Worm (Caenorhabditis elegans) whole organism, young adult: ENCODE measurements around the gene tag-151.

ENCODE experiments used
- B0019.2 ChIP-seq: fragments of 200-800 bp; sonication (Bioruptor generic); conservative IDR thresholded peaks from 2 replicates; pipeline ENCODE4 v1.3.6; 2022; ENCODE audit warnings: missing genetic modification reagents, missing genetic modification characterization, missing compliant biosample characterization
- B0035.1 ChIP-seq: sonication (generic microtip); optimal IDR thresholded peaks from 2 replicates; lab custom pipeline; 2016; ENCODE audit warnings: missing genetic modification characterization, mild to moderate bottlenecking, missing compliant biosample characterization, missing genotype, missing genetic modification reagents
- B0336.3 ChIP-seq: fragments of 200-800 bp; sonication (Bioruptor generic); IDR thresholded peaks from 2 replicates; pipeline ENCODE4 v1.3.6; 2022; ENCODE audit warnings: missing genetic modification characterization, missing compliant biosample characterization
- C17E4.6 ChIP-seq: fragments of 200-800 bp; sonication (Bioruptor generic); IDR thresholded peaks from 2 replicates; pipeline ENCODE4 v1.3.6; 2022; ENCODE audit warnings: missing genetic modification reagents, missing genetic modification characterization, missing compliant biosample characterization
- D2030.7 ChIP-seq: fragments of 200-800 bp; sonication (Bioruptor generic); IDR thresholded peaks from 2 replicates; pipeline ENCODE4 v1.3.6; 2022; ENCODE audit warnings: missing genetic modification reagents, missing genetic modification characterization, missing compliant biosample characterization
- F10E7.11 ChIP-seq: sonication (generic microtip); optimal IDR thresholded peaks from 2 replicates; lab custom pipeline; 2017; ENCODE audit warnings: mild to moderate bottlenecking, missing genetic modification characterization, moderate library complexity, missing compliant biosample characterization
- F22D6.2 ChIP-seq: sonication (generic microtip); optimal IDR thresholded peaks from 2 replicates; lab custom pipeline; 2016; ENCODE audit warnings: mild to moderate bottlenecking, missing genetic modification characterization, missing compliant biosample characterization
- F37B4.10 ChIP-seq: fragments of 200-800 bp; sonication (Bioruptor generic); IDR thresholded peaks from 2 replicates; pipeline ENCODE4 v1.3.6; 2022; ENCODE audit warnings: missing genetic modification characterization, missing compliant biosample characterization
- F49E8.2 ChIP-seq: sonication (generic microtip); optimal IDR thresholded peaks from 3 replicates; lab custom pipeline; 2017; ENCODE audit warnings: missing genetic modification characterization, mild to moderate bottlenecking, missing compliant biosample characterization, antibody characterized with exemption, moderate library complexity; ENCODE audit not compliant: insufficient read depth
- F57A8.1 ChIP-seq: fragments of 200-800 bp; sonication (Bioruptor generic); optimal IDR thresholded peaks from 2 replicates; lab custom pipeline; 2018; ENCODE audit warnings: mild to moderate bottlenecking, missing genetic modification characterization, moderate library complexity, missing compliant biosample characterization
- K12H6.12 ChIP-seq: fragments of 200-800 bp; sonication (Bioruptor generic); optimal IDR thresholded peaks from 2 replicates; lab custom pipeline; 2018; ENCODE audit warnings: mild to moderate bottlenecking, missing genetic modification characterization, missing compliant biosample characterization
- Y53F4B.3 ChIP-seq: fragments of 200-800 bp; sonication (Bioruptor generic); IDR thresholded peaks from 2 replicates; pipeline ENCODE4 v1.3.6; 2022; ENCODE audit warnings: missing genetic modification reagents, missing genetic modification characterization, missing compliant biosample characterization
- Y56A3A.18 ChIP-seq: fragments of 200-800 bp; sonication (Bioruptor generic); IDR thresholded peaks from 2 replicates; pipeline ENCODE4 v1.3.6; 2022; ENCODE audit warnings: missing genetic modification reagents, missing genetic modification characterization, missing compliant biosample characterization
- ama-1 ChIP-seq, 3 experiments: fragments of 150-350 bp in 1 of 3; sonication (generic microtip) in 2 of 3; optimal IDR thresholded peaks; 2 replicates each; lab custom pipeline; 2014 to 2018; ENCODE audit warnings: missing biosample characterization in 2 of 3, missing genetic modification characterization in 2 of 3, missing genetic modification reagents in 2 of 3
- aptf-2 ChIP-seq: fragments of 200-800 bp; sonication (Bioruptor generic); conservative IDR thresholded peaks from 2 replicates; pipeline ENCODE4 v1.3.6; 2022; ENCODE audit warnings: missing genetic modification reagents, missing genetic modification characterization, missing compliant biosample characterization
- aptf-3 ChIP-seq: fragments of 200-800 bp; sonication (Bioruptor generic); IDR thresholded peaks from 2 replicates; pipeline ENCODE4 v1.3.6; 2022; ENCODE audit warnings: missing genetic modification characterization, missing compliant biosample characterization
- athp-1 ChIP-seq: sonication (generic microtip); optimal IDR thresholded peaks from 2 replicates; lab custom pipeline; 2017; ENCODE audit warnings: mild to moderate bottlenecking, missing genetic modification characterization, missing compliant biosample characterization
- attf-5 ChIP-seq: fragments of 200-800 bp; sonication (Bioruptor generic); optimal IDR thresholded peaks from 2 replicates; lab custom pipeline; 2018; ENCODE audit warnings: mild to moderate bottlenecking, missing genetic modification characterization, missing compliant biosample characterization
- bed-1 ChIP-seq: fragments of 200-800 bp; sonication (Bioruptor generic); IDR thresholded peaks from 2 replicates; pipeline ENCODE4 v1.3.6; 2022; ENCODE audit warnings: missing genetic modification reagents, missing genetic modification characterization, missing compliant biosample characterization
- ccch-3 ChIP-seq: fragments of 200-800 bp; sonication (Bioruptor generic); optimal IDR thresholded peaks from 2 replicates; lab custom pipeline; 2018; ENCODE audit warnings: mild to moderate bottlenecking, missing genetic modification characterization, missing compliant biosample characterization
- cebp-2 ChIP-seq: fragments of 200-800 bp; sonication (Bioruptor generic); IDR thresholded peaks from 2 replicates; pipeline ENCODE4 v1.3.6; 2022; ENCODE audit warnings: missing genetic modification characterization, missing compliant biosample characterization
- ceh-100 ChIP-seq: fragments of 200-800 bp; sonication (Bioruptor generic); IDR thresholded peaks from 2 replicates; pipeline ENCODE4 v1.3.6; 2022; ENCODE audit warnings: missing genetic modification reagents, missing genetic modification characterization, missing compliant biosample characterization
- ceh-27 ChIP-seq: fragments of 200-800 bp; sonication (Bioruptor generic); optimal IDR thresholded peaks from 2 replicates; lab custom pipeline; 2018; ENCODE audit warnings: mild to moderate bottlenecking, missing genetic modification characterization, moderate library complexity, missing compliant biosample characterization
- die-1 ChIP-seq: sonication (generic microtip); optimal IDR thresholded peaks from 2 replicates; lab custom pipeline; 2016; ENCODE audit warnings: missing genotype, mild to moderate bottlenecking, missing genetic modification characterization, missing compliant biosample characterization
- dpl-1 ChIP-seq: fragments of 150-350 bp; optimal IDR thresholded peaks from 2 replicates; lab custom pipeline; 2014; ENCODE audit warnings: missing biosample characterization, missing genetic modification reagents, missing genetic modification characterization
- egl-18 ChIP-seq: fragments of 200-800 bp; sonication (Bioruptor generic); IDR thresholded peaks from 2 replicates; pipeline ENCODE4 v1.3.6; 2022; ENCODE audit warnings: missing genetic modification reagents, missing genetic modification characterization, missing compliant biosample characterization
- ekl-4 ChIP-seq: fragments of 200-800 bp; sonication (Bioruptor generic); IDR thresholded peaks from 2 replicates; pipeline ENCODE4 v1.3.6; 2022; ENCODE audit warnings: missing genetic modification reagents, missing genetic modification characterization, missing compliant biosample characterization
- ets-4 ChIP-seq: fragments of 200-800 bp; sonication (Bioruptor generic); optimal IDR thresholded peaks from 2 replicates; lab custom pipeline; 2018; ENCODE audit warnings: mild to moderate bottlenecking, missing genetic modification characterization, missing compliant biosample characterization
- fkh-3 ChIP-seq: sonication (generic microtip); optimal IDR thresholded peaks from 2 replicates; lab custom pipeline; 2016; ENCODE audit warnings: mild to moderate bottlenecking, missing genetic modification characterization, missing compliant biosample characterization
- hmg-1.2 ChIP-seq: fragments of 200-800 bp; sonication (Bioruptor generic); IDR thresholded peaks from 2 replicates; pipeline ENCODE4 v1.3.6; 2022; ENCODE audit warnings: missing genetic modification reagents, missing genetic modification characterization, missing compliant biosample characterization
- hmg-20 ChIP-seq: fragments of 200-800 bp; sonication (Bioruptor generic); IDR thresholded peaks from 2 replicates; pipeline ENCODE4 v1.3.6; 2022; ENCODE audit warnings: missing genetic modification reagents, missing genetic modification characterization, missing compliant biosample characterization
- hsf-1 ChIP-seq: fragments of 200-800 bp; sonication (Bioruptor generic); IDR thresholded peaks from 2 replicates; pipeline ENCODE4 v1.3.6; 2022; ENCODE audit warnings: missing genetic modification reagents, missing genetic modification characterization, missing compliant biosample characterization
- lin-26 ChIP-seq: fragments of 200-800 bp; sonication (Bioruptor generic); IDR thresholded peaks from 2 replicates; pipeline ENCODE4 v1.3.6; 2022; ENCODE audit warnings: missing genetic modification reagents, missing genetic modification characterization, missing compliant biosample characterization
- lin-35 ChIP-seq, 3 experiments: fragments of 150-350 bp in 2 of 3; sonication (generic microtip) in 1 of 3; optimal IDR thresholded peaks; 2 replicates each; lab custom pipeline; 2014 to 2018; ENCODE audit warnings: missing biosample characterization in 3 of 3, missing genetic modification characterization in 3 of 3, missing genetic modification reagents in 3 of 3
- lir-1 ChIP-seq: fragments of 200-800 bp; sonication (Bioruptor generic); conservative IDR thresholded peaks from 2 replicates; pipeline ENCODE4 v1.3.6; 2022; ENCODE audit warnings: missing genetic modification reagents, missing genetic modification characterization, missing compliant biosample characterization
- lsl-1 ChIP-seq: fragments of 200-800 bp; sonication (Bioruptor generic); optimal IDR thresholded peaks from 2 replicates; lab custom pipeline; 2018; ENCODE audit warnings: mild to moderate bottlenecking, missing genetic modification characterization, moderate library complexity, missing compliant biosample characterization
- madf-6 ChIP-seq: fragments of 200-800 bp; sonication (Bioruptor generic); IDR thresholded peaks from 2 replicates; pipeline ENCODE4 v1.3.6; 2022; ENCODE audit warnings: missing genetic modification reagents, missing genetic modification characterization, missing compliant biosample characterization
- madf-8 ChIP-seq: fragments of 200-800 bp; sonication (Bioruptor generic); conservative IDR thresholded peaks from 2 replicates; pipeline ENCODE4 v1.3.6; 2022; ENCODE audit warnings: missing genetic modification reagents, missing genetic modification characterization, missing compliant biosample characterization
- mcd-1 ChIP-seq: fragments of 200-800 bp; sonication (Bioruptor generic); IDR thresholded peaks from 2 replicates; pipeline ENCODE4 v1.3.6; 2022; ENCODE audit warnings: missing genetic modification reagents, missing genetic modification characterization, missing compliant biosample characterization
- mel-28 ChIP-seq: sonication (generic microtip); optimal IDR thresholded peaks from 2 replicates; lab custom pipeline; 2016; ENCODE audit warnings: borderline replicate concordance, mild to moderate bottlenecking, missing genetic modification characterization, missing compliant biosample characterization
- mxl-1 ChIP-seq: sonication (generic microtip); optimal IDR thresholded peaks from 2 replicates; lab custom pipeline; 2016; ENCODE audit warnings: missing genetic modification characterization, missing compliant biosample characterization
- nhr-179 ChIP-seq: sonication (generic microtip); optimal IDR thresholded peaks from 2 replicates; lab custom pipeline; 2016; ENCODE audit warnings: mild to moderate bottlenecking, missing genetic modification characterization, missing compliant biosample characterization
- rcor-1 ChIP-seq: fragments of 200-800 bp; sonication (Bioruptor generic); IDR thresholded peaks from 2 replicates; pipeline ENCODE4 v1.3.6; 2022; ENCODE audit warnings: missing genetic modification reagents, missing genetic modification characterization, missing compliant biosample characterization
- snpc-4 ChIP-seq, 5 experiments: fragments of 150-350 bp in 1 of 5; sonication (generic microtip) in 4 of 5; optimal IDR thresholded peaks; 2 replicates each; lab custom pipeline; 2014 to 2018; ENCODE audit warnings: missing genetic modification characterization in 5 of 5, missing biosample characterization in 3 of 5, antibody characterized with exemption in 2 of 5, mild to moderate bottlenecking in 2 of 5, missing compliant biosample characterization in 2 of 5, missing genotype in 2 of 5, moderate library complexity in 2 of 5, missing genetic modification reagents in 1 of 5
- somi-1 ChIP-seq: fragments of 200-800 bp; sonication (Bioruptor generic); optimal IDR thresholded peaks from 2 replicates; lab custom pipeline; 2018; ENCODE audit warnings: mild to moderate bottlenecking, missing genetic modification characterization, missing compliant biosample characterization
- tlf-1 ChIP-seq: fragments of 200-800 bp; sonication (Bioruptor generic); optimal IDR thresholded peaks from 2 replicates; lab custom pipeline; 2018; ENCODE audit warnings: mild to moderate bottlenecking, missing genetic modification characterization, missing compliant biosample characterization
- zfh-2 ChIP-seq: fragments of 200-800 bp; sonication (Bioruptor generic); conservative IDR thresholded peaks from 2 replicates; pipeline ENCODE4 v1.3.6; 2022; ENCODE audit warnings: missing genetic modification reagents, missing genetic modification characterization, missing compliant biosample characterization
- ztf-18 ChIP-seq: sonication (generic microtip); optimal IDR thresholded peaks from 2 replicates; lab custom pipeline; 2016; ENCODE audit warnings: missing genotype, mild to moderate bottlenecking, missing genetic modification characterization, missing compliant biosample characterization
- ztf-26 ChIP-seq: sonication (generic microtip); optimal IDR thresholded peaks from 2 replicates; lab custom pipeline; 2017; ENCODE audit warnings: missing genetic modification characterization, missing compliant biosample characterization

tag-151 gene

DNA sequence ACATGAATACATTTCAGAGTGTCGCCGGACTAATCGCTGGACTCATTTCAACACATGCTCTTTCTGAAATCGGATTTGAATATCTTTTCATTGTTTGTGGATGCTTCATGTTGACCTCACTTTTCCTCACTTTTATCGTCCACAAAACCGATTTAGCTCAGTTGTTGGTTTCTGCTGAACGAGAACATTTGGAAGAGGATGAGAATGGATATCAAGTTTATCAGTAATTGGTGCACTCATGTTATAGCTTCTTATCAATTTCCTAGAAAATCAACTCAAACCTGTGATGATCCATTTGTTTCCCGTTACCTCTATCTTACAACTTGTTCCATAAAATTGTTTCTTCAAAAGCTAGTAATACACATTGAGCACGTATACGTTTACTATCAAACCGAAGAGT lies 14.0 kb upstream of the tag-151 start (continued):
- TF ChIP-seq D2030.7 (GFP tag; lab: Robert Waterston, UW) (no peak), snpc-4 (GFP tag; optimal IDR thresholded peaks at IDR 0.05; lab: Kevin White, UChicago) (no peak), snpc-4 (tag; optimal IDR thresholded peaks at IDR 0.05; lab: Kevin White, UChicago) (peak in 1 of 4 experiments; percentile 45), hmg-20 (GFP tag; lab: Robert Waterston, UW) (no peak), F37B4.10 (GFP tag; lab: Robert Waterston, UW) (no peak), ama-1 (optimal IDR thresholded peaks at IDR 0.05; lab: Kevin White, UChicago) (no peak), ama-1 (GFP tag; optimal IDR thresholded peaks at IDR 0.05; lab: Kevin White, UChicago) (no peak), ccch-3 (GFP tag; lab: Kevin White, UChicago) (no peak), rcor-1 (GFP tag; lab: Robert Waterston, UW) (0 out of 2 replicates have a peak, but pooled peaks have one; percentile 28), hsf-1 (0 out of 2 replicates have a peak, but pooled peaks have one; percentile 53), cebp-2 (GFP tag; lab: Robert Waterston, UW) (no peak), aptf-2 (GFP tag; lab: Robert Waterston, UW) (no peak), B0336.3 (GFP tag; lab: Robert Waterston, UW) (peak; percentile 65), fkh-3 (tag; lab: Kevin White, UChicago) (no peak), lin-35 (GFP tag; optimal IDR thresholded peaks at IDR 0.05; lab: Kevin White, UChicago) (no peak), die-1 (tag; lab: Kevin White, UChicago) (no peak), ekl-4 (peak; percentile 56; the same call in 1 of the 2 replicates), dpl-1 (GFP tag; lab: Kevin White, UChicago) (no peak), egl-18 (GFP tag; lab: Robert Waterston, UW) (no peak), madf-6 (GFP tag; lab: Robert Waterston, UW) (peak; percentile 69), tlf-1 (GFP tag; lab: Kevin White, UChicago) (no peak), nhr-179 (no peak), ztf-18 (tag; lab: Kevin White, UChicago) (no peak), somi-1 (GFP tag; lab: Kevin White, UChicago) (no peak), Y56A3A.18 (no peak), attf-5 (no peak), F49E8.2 (tag; lab: Kevin White, UChicago) (peak; percentile 56), athp-1 (tag; lab: Kevin White, UChicago) (peak; percentile 40), ceh-27 (GFP tag; lab: Kevin White, UChicago) (no peak), F57A8.1 (no peak), F22D6.2 (no peak), C17E4.6 (GFP tag; lab: Robert Waterston, UW) (no peak), aptf-3 (GFP tag; lab: Robert Waterston, UW) (no peak), bed-1 (GFP tag; lab: Robert Waterston, UW) (no peak), K12H6.12 (tag; lab: Kevin White, UChicago) (no peak), ztf-26 (no peak), ceh-100 (GFP tag; lab: Robert Waterston, UW) (no peak), mxl-1 (tag; lab: Kevin White, UChicago) (no peak), B0035.1 (tag; lab: Kevin White, UChicago) (no peak), Y53F4B.3 (GFP tag; lab: Robert Waterston, UW) (no peak), mcd-1 (GFP tag; lab: Robert Waterston, UW) (no peak), hmg-1.2 (GFP tag; lab: Robert Waterston, UW) (no peak), mel-28 (tag; lab: Kevin White, UChicago) (no peak), lin-26 (GFP tag; lab: Robert Waterston, UW) (no peak), ets-4 (GFP tag; lab: Kevin White, UChicago) (no peak), B0019.2 (GFP tag; lab: Robert Waterston, UW) (no peak), lir-1 (no peak), madf-8 (no peak; the same call in 1 of the 2 replicates), zfh-2 (GFP tag; lab: Robert Waterston, UW) (no peak), F10E7.11 (no peak), lsl-1 (GFP tag; lab: Kevin White, UChicago) (no peak)
